Fruit fly (Drosophila melanogaster) whole organism, embryonic: Measurements from ENCODE around the gene Cypl.

Source experiments
- Abd-B ChIP-seq: fragments of 200-800 bp; sonication (Bioruptor generic); optimal IDR thresholded peaks from 2 replicates; lab custom pipeline; 2018; ENCODE audit warnings: missing biosample characterization, mild to moderate bottlenecking, missing genetic modification characterization, moderate library complexity
- CG10565 ChIP-seq: fragments of 200-800 bp; sonication (Bioruptor generic); optimal IDR thresholded peaks from 3 replicates; lab custom pipeline; 2016; ENCODE audit warnings: missing biosample characterization, mild to moderate bottlenecking, missing genetic modification characterization
- CG10979 ChIP-seq: fragments of 200-800 bp; sonication (Bioruptor generic); optimal IDR thresholded peaks from 2 replicates; lab custom pipeline; 2018; ENCODE audit warnings: missing biosample characterization, mild to moderate bottlenecking, missing genetic modification characterization, moderate library complexity
- CG12071 ChIP-seq: fragments of 200-800 bp; sonication (Bioruptor generic); optimal IDR thresholded peaks from 3 replicates; lab custom pipeline; 2018; ENCODE audit warnings: missing biosample characterization, mild to moderate bottlenecking, missing genetic modification characterization
- CG12104 ChIP-seq: fragments of 200-800 bp; sonication (Bioruptor generic); optimal IDR thresholded peaks from 3 replicates; lab custom pipeline; 2016; ENCODE audit warnings: missing biosample characterization, missing genetic modification characterization
- CG12744 ChIP-seq: fragments of 200-800 bp; sonication (Bioruptor generic); optimal IDR thresholded peaks from 2 replicates; lab custom pipeline; 2016; ENCODE audit warnings: missing biosample characterization, missing genetic modification characterization
- CG13123 ChIP-seq: fragments of 200-800 bp; sonication (Bioruptor generic); optimal IDR thresholded peaks from 2 replicates; lab custom pipeline; 2016; ENCODE audit warnings: missing biosample characterization, missing genetic modification characterization
- CG13624 ChIP-seq: fragments of 200-800 bp; sonication (Bioruptor generic); optimal IDR thresholded peaks from 2 replicates; lab custom pipeline; 2016; ENCODE audit warnings: missing biosample characterization, missing genetic modification characterization
- CG13894 ChIP-seq: fragments of 200-800 bp; sonication (Bioruptor generic); optimal IDR thresholded peaks from 3 replicates; lab custom pipeline; 2018; ENCODE audit warnings: missing biosample characterization, mild to moderate bottlenecking, missing genetic modification characterization, moderate library complexity
- CG15011 ChIP-seq: fragments of 200-800 bp; sonication (Bioruptor generic); optimal IDR thresholded peaks from 3 replicates; lab custom pipeline; 2018; ENCODE audit warnings: missing biosample characterization, mild to moderate bottlenecking, missing genetic modification characterization
- CG15601 ChIP-seq: fragments of 200-800 bp; sonication (Bioruptor generic); optimal IDR thresholded peaks from 3 replicates; lab custom pipeline; 2019; ENCODE audit warnings: missing biosample characterization, mild to moderate bottlenecking, missing genetic modification characterization, moderate library complexity
- CG32532 ChIP-seq: fragments of 200-800 bp; sonication (Bioruptor generic); IDR thresholded peaks from 2 replicates; pipeline ENCODE4 v1.3.6; 2022; ENCODE audit warnings: missing biosample characterization, missing genetic modification characterization
- CG3838 ChIP-seq: fragments of 200-800 bp; sonication (Bioruptor generic); optimal IDR thresholded peaks from 3 replicates; lab custom pipeline; 2016; ENCODE audit warnings: missing biosample characterization, missing genetic modification characterization
- CG6689 ChIP-seq: fragments of 200-800 bp; sonication (Bioruptor generic); IDR thresholded peaks from 2 replicates; pipeline ENCODE4 v1.3.6; 2022; ENCODE audit warnings: missing biosample characterization, missing genetic modification characterization
- CG6791 ChIP-seq: fragments of 200-800 bp; sonication (Bioruptor generic); IDR thresholded peaks from 3 replicates; pipeline ENCODE4 v1.3.6; 2022; ENCODE audit warnings: missing biosample characterization, missing genetic modification characterization; ENCODE audit not compliant: partially characterized antibody
- CG8765 ChIP-seq: fragments of 200-800 bp; sonication (Bioruptor generic); IDR thresholded peaks from 2 replicates; pipeline ENCODE4 v1.3.6; 2022; ENCODE audit warnings: missing biosample characterization, missing genetic modification characterization
- Chrac-16 ChIP-seq: fragments of 200-800 bp; sonication (Bioruptor generic); optimal IDR thresholded peaks from 3 replicates; lab custom pipeline; 2016; ENCODE audit warnings: missing biosample characterization, missing genetic modification characterization
- Dek ChIP-seq: fragments of 200-800 bp; sonication (Bioruptor generic); optimal IDR thresholded peaks from 3 replicates; lab custom pipeline; 2019; ENCODE audit warnings: missing biosample characterization, mild to moderate bottlenecking, missing genetic modification characterization, moderate library complexity
- Doc3 ChIP-seq: fragments of 200-800 bp; sonication (Bioruptor generic); IDR thresholded peaks from 3 replicates; pipeline ENCODE4 v1.3.6; 2022; ENCODE audit warnings: missing biosample characterization, missing genetic modification characterization; ENCODE audit not compliant: partially characterized antibody
- E2f1 ChIP-seq: fragments of 200-800 bp; sonication (Bioruptor generic); IDR thresholded peaks from 2 replicates; pipeline ENCODE4 v1.3.6; 2022; ENCODE audit warnings: missing biosample characterization, missing genetic modification characterization
- Elba2 ChIP-seq: fragments of 200-800 bp; sonication (Bioruptor generic); optimal IDR thresholded peaks from 3 replicates; lab custom pipeline; 2016; ENCODE audit warnings: missing biosample characterization, missing genetic modification characterization
- Fer3 ChIP-seq: fragments of 200-800 bp; sonication (Bioruptor generic); optimal IDR thresholded peaks from 2 replicates; lab custom pipeline; 2018; ENCODE audit warnings: missing biosample characterization, mild to moderate bottlenecking, missing genetic modification characterization, moderate library complexity
- Hey ChIP-seq: fragments of 200-800 bp; sonication (Bioruptor generic); optimal IDR thresholded peaks from 3 replicates; lab custom pipeline; 2018; ENCODE audit warnings: missing biosample characterization, mild to moderate bottlenecking, missing genetic modification characterization
- Med ChIP-seq: fragments of 200-800 bp; sonication (Bioruptor generic); peaks from one replicate; lab custom pipeline; 2016; ENCODE audit warnings: missing biosample characterization, missing genetic modification characterization, mild to moderate bottlenecking, inconsistent platforms, moderate library complexity
- Neu2 ChIP-seq: fragments of 200-800 bp; sonication (Bioruptor generic); optimal IDR thresholded peaks from 3 replicates; lab custom pipeline; 2016; ENCODE audit warnings: missing biosample characterization, missing genetic modification characterization, borderline replicate concordance
- Nf-YC ChIP-seq: fragments of 200-800 bp; optimal IDR thresholded peaks from 3 replicates; lab custom pipeline; 2019; ENCODE audit warnings: missing biosample characterization, mild to moderate bottlenecking, missing genetic modification characterization, moderate library complexity
- Side ChIP-seq: fragments of 200-800 bp; sonication (Bioruptor generic); optimal IDR thresholded peaks from 2 replicates; lab custom pipeline; 2016; ENCODE audit warnings: missing biosample characterization, missing genetic modification characterization
- Stat92E ChIP-seq, 3 experiments: fragments of >200 bp in 2 of 3; fragments of 200-800 bp in 1 of 3; sonication (Bioruptor generic) in 1 of 3; optimal IDR thresholded peaks; 2 replicates each; lab custom pipeline; 2017 to 2019; ENCODE audit warnings: missing biosample characterization in 3 of 3, missing genetic modification characterization in 3 of 3, mild to moderate bottlenecking in 1 of 3, moderate library complexity in 1 of 3
- ac ChIP-seq: fragments of 200-800 bp; sonication (Bioruptor generic); optimal IDR thresholded peaks from 3 replicates; lab custom pipeline; 2017; ENCODE audit warnings: missing biosample characterization, mild to moderate bottlenecking, missing genetic modification characterization
- al ChIP-seq: fragments of 200-800 bp; sonication (Bioruptor generic); IDR thresholded peaks from 2 replicates; pipeline ENCODE4 v1.3.6; 2022; ENCODE audit warnings: missing biosample characterization, missing genetic modification characterization
- chinmo ChIP-seq: fragments of 200-800 bp; sonication (Bioruptor generic); IDR thresholded peaks from 4 replicates; pipeline ENCODE4 v1.3.6; 2022; ENCODE audit warnings: missing biosample characterization, missing genetic modification characterization; ENCODE audit not compliant: partially characterized antibody
- dimm ChIP-seq: fragments of 200-800 bp; sonication (Bioruptor generic); IDR thresholded peaks from 2 replicates; pipeline ENCODE4 v1.3.6; 2022; ENCODE audit warnings: missing biosample characterization, missing genetic modification characterization
- gcm2 ChIP-seq: fragments of 200-800 bp; sonication (Bioruptor generic); optimal IDR thresholded peaks from 2 replicates; lab custom pipeline; 2016; ENCODE audit warnings: missing biosample characterization, missing genetic modification characterization
- grn ChIP-seq: fragments of 200-800 bp; sonication (Bioruptor generic); optimal IDR thresholded peaks from 3 replicates; lab custom pipeline; 2017; ENCODE audit warnings: missing biosample characterization, missing genetic modification characterization
- h ChIP-seq: fragments of >200 bp; optimal IDR thresholded peaks from 2 replicates; lab custom pipeline; 2017
- her ChIP-seq: fragments of 200-800 bp; sonication (Bioruptor generic); optimal IDR thresholded peaks from 2 replicates; lab custom pipeline; 2016; ENCODE audit warnings: missing biosample characterization, missing genetic modification characterization
- inv ChIP-seq: fragments of 200-800 bp; sonication (Bioruptor generic); IDR thresholded peaks from 2 replicates; pipeline ENCODE4 v1.3.6; 2022; ENCODE audit warnings: missing biosample characterization, missing genetic modification characterization; ENCODE audit not compliant: partially characterized antibody
- luna ChIP-seq: fragments of 200-800 bp; sonication (Bioruptor generic); optimal IDR thresholded peaks from 2 replicates; lab custom pipeline; 2016; ENCODE audit warnings: missing biosample characterization, missing genetic modification characterization
- pb ChIP-seq: fragments of 200-800 bp; sonication (Bioruptor generic); optimal IDR thresholded peaks from 3 replicates; lab custom pipeline; 2016; ENCODE audit warnings: missing biosample characterization, missing genetic modification characterization
- peb ChIP-seq: fragments of 200-800 bp; sonication (Bioruptor generic); IDR thresholded peaks from 2 replicates; pipeline ENCODE4 v1.3.6; 2022; ENCODE audit warnings: missing biosample characterization, missing genetic modification characterization
- pfk ChIP-seq: fragments of 200-800 bp; sonication (Bioruptor generic); optimal IDR thresholded peaks from 2 replicates; lab custom pipeline; 2018; ENCODE audit warnings: missing biosample characterization, mild to moderate bottlenecking, missing genetic modification characterization, moderate library complexity
- shn ChIP-seq: fragments of 200-800 bp; sonication (Bioruptor generic); optimal IDR thresholded peaks from 3 replicates; lab custom pipeline; 2016; ENCODE audit warnings: missing biosample characterization, missing genetic modification characterization
- sim ChIP-seq: fragments of 200-800 bp; sonication (Bioruptor generic); IDR thresholded peaks from 2 replicates; pipeline ENCODE4 v1.3.6; 2022; ENCODE audit warnings: missing biosample characterization, missing genetic modification characterization
- wek ChIP-seq: fragments of 200-800 bp; sonication (Bioruptor generic); optimal IDR thresholded peaks from 3 replicates; lab custom pipeline; 2018; ENCODE audit warnings: missing biosample characterization, mild to moderate bottlenecking, missing genetic modification characterization, moderate library complexity
- wor ChIP-seq: fragments of 200-800 bp; sonication (Bioruptor generic); IDR thresholded peaks from 2 replicates; pipeline ENCODE4 v1.3.6; 2022; ENCODE audit warnings: missing biosample characterization, missing genetic modification characterization
- zf30C ChIP-seq: fragments of 200-800 bp; sonication (Bioruptor generic); optimal IDR thresholded peaks from 3 replicates; lab custom pipeline; 2018; ENCODE audit warnings: missing biosample characterization, mild to moderate bottlenecking, missing genetic modification characterization
- zfh2 ChIP-seq: fragments of 200-800 bp; sonication (Bioruptor generic); optimal IDR thresholded peaks from 2 replicates; lab custom pipeline; 2016; ENCODE audit warnings: missing biosample characterization, missing genetic modification characterization

Gene Cypl

dm6 chr3L:581037-581436 is 38.3 kb upstream of the Cypl start, which contains the start of gene Ppm1:
Ppm1 (plus strand) TSS chr3L:581337.
- TF ChIP-seq zfh2 (no peak), Doc3 (GFP tag; lab: Robert Waterston, UW) (no peak), pb (GFP tag; lab: Kevin White, UChicago) (no peak)

dm6 chr3L:572940-573339 is 30.2 kb upstream of the Cypl start:
- TF ChIP-seq Hey (tag; lab: Kevin White, UChicago): no peak
- peak; percentile 54 for TF ChIP-seq Med (GFP tag; lab: Kevin White, UChicago)
- TF ChIP-seq h (lab: Kevin White, UChicago): peak; percentile 8
- TF ChIP-seq, all 482 proteins: peak for 2

- no peak for TF ChIP-seq pfk (GFP tag; lab: Kevin White, UChicago)
- TF ChIP-seq peb (GFP tag; lab: Robert Waterston, UW): no peak
- 0 out of 2 replicates have a peak, but pooled peaks have one; percentile 36 for TF ChIP-seq wor (GFP tag; lab: Robert Waterston, UW)
- TF ChIP-seq grn (GFP tag; lab: Kevin White, UChicago): no peak
- TF ChIP-seq CG13624 (GFP tag; lab: Kevin White, UChicago): no peak
- TF ChIP-seq CG13123 (GFP tag; lab: Kevin White, UChicago): no peak
- no peak for TF ChIP-seq Side (GFP tag; lab: Kevin White, UChicago)
- no peak for TF ChIP-seq her (GFP tag; lab: Kevin White, UChicago)
- no peak for TF ChIP-seq E2f1 (GFP tag; lab: Robert Waterston, UW)
- TF ChIP-seq Abd-B: no peak
- TF ChIP-seq CG3838 (GFP tag; lab: Kevin White, UChicago): no peak
- TF ChIP-seq CG10979 (tag; lab: Kevin White, UChicago): peak; percentile 57
- no peak for TF ChIP-seq gcm2 (GFP tag; lab: Kevin White, UChicago)
- no peak for TF ChIP-seq Neu2 (GFP tag; lab: Kevin White, UChicago)
- TF ChIP-seq Chrac-16: no peak
- TF ChIP-seq inv (GFP tag; lab: Robert Waterston, UW): no peak
- no peak for TF ChIP-seq shn
- TF ChIP-seq CG13894 (tag; lab: Kevin White, UChicago): no peak
- TF ChIP-seq CG12071 (GFP tag; lab: Kevin White, UChicago): no peak
- TF ChIP-seq CG6689 (GFP tag; lab: Robert Waterston, UW): no peak
- TF ChIP-seq zf30C (GFP tag; lab: Kevin White, UChicago): peak; percentile 16
- no peak for TF ChIP-seq Dek (tag; lab: Kevin White, UChicago)
- no peak for TF ChIP-seq CG8765
- TF ChIP-seq CG6791: no peak
- TF ChIP-seq CG15601: no peak
- TF ChIP-seq dimm (GFP tag; lab: Robert Waterston, UW): no peak
- no peak for TF ChIP-seq CG12104 (GFP tag; lab: Kevin White, UChicago)
- TF ChIP-seq CG12744 (GFP tag; lab: Kevin White, UChicago): no peak
- no peak for TF ChIP-seq Stat92E (GFP tag; optimal IDR thresholded peaks at IDR 0.05; lab: Kevin White, UChicago)
- no peak for TF ChIP-seq Elba2
- no peak for TF ChIP-seq CG32532
- TF ChIP-seq Fer3 (tag; lab: Kevin White, UChicago): no peak
- no peak for TF ChIP-seq luna (GFP tag; lab: Kevin White, UChicago)
- no peak for TF ChIP-seq ac (GFP tag; lab: Kevin White, UChicago)
- no peak for TF ChIP-seq sim
- no peak for TF ChIP-seq al (GFP tag; lab: Robert Waterston, UW)
- no peak for TF ChIP-seq wek (GFP tag; lab: Kevin White, UChicago)
- no peak for TF ChIP-seq CG15011 (GFP tag; lab: Kevin White, UChicago)
- no peak for TF ChIP-seq CG10565
- no peak for TF ChIP-seq Nf-YC (tag; lab: Kevin White, UChicago)
- TF ChIP-seq chinmo (GFP tag; lab: Robert Waterston, UW): no peak
Measured at dm6 chr3L:565964-566627, 23.4 kb upstream of the Cypl start.
